Fruit fly (Drosophila melanogaster): ENCODE measurements around the gene dnd.

DNA sequence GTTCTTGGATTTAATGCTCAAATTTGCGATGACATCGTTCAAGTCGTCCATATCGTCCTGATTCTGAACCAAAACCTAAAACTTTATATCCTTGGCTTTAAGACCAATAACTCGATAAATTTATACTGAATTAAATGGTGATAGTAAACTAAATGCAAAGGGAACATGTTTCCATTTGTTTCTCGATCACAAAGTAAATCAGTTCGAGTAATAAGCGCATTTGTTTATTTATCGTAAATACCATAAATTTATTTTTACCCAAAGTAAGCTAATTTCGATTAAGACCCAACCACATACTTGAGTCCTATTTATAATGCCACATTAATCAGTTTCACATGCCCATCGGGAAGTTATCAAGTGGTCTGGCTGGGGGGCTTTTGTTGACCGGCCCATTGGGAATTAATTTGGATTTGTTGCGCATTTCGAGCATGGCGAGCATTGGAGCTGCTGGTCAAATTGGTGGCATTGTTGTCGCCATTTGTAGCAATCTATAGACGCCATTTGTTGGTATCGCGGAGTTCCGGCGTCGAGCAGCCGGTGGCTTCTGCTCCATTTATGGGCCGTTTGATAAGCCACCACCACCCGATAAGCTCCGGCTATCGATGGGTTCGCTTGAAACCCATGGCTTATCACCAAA, 17.6 kb downstream of the dnd start, which contains the start of gene CG31174:
- TF ChIP-seq Atf6 (GFP tag; IDR thresholded peaks at IDR 0.05), result no peak
- TF ChIP-seq crc (GFP tag; optimal IDR thresholded peaks at IDR 0.05), result no peak
- no peak for TF ChIP-seq az2 (GFP tag; optimal IDR thresholded peaks at IDR 0.05)
- TF ChIP-seq lmd (GFP tag; IDR thresholded peaks at IDR 0.05), result no peak
- no peak for TF ChIP-seq jigr1 (GFP tag; IDR thresholded peaks at IDR 0.05)
- TF ChIP-seq psq (GFP tag; optimal IDR thresholded peaks at IDR 0.05), result no peak
- TF ChIP-seq CG11723 (GFP tag; optimal IDR thresholded peaks at IDR 0.05), result no peak
- no peak for TF ChIP-seq CG15073 (GFP tag; optimal IDR thresholded peaks at IDR 0.05)
- TF ChIP-seq Adf1 (GFP tag; IDR thresholded peaks at IDR 0.05), result no peak
- no peak for TF ChIP-seq CG2889 (GFP tag; IDR thresholded peaks at IDR 0.05)

All from whole organism, embryonic.